Worm (Caenorhabditis elegans): Measurements from ENCODE around the gene frpr-3.
A peak's percentile ranks its signal among the peaks of the same experiment; 100 is the strongest.

The frpr-3 gene

ce11 chrV:7776029-7776628 lies 5.1 kb downstream of the frpr-3 start, which contains the start of the genes rpl-39 and rps-30 (continued):
- 0 out of 2 replicates have a peak, but pooled peaks have one; percentile 38 for TF ChIP-seq pha-4 (GFP tag; IDR thresholded peaks at IDR 0.05)
- peak; percentile 1 for TF ChIP-seq pha-4 (tag; optimal IDR thresholded peaks at IDR 0.05)
- 0 out of 2 replicates have a peak, but pooled peaks have one; percentile 26 for TF ChIP-seq arid-1 (GFP tag; conservative IDR thresholded peaks at IDR 0.05)
- TF ChIP-seq ceh-32 (tag; optimal IDR thresholded peaks at IDR 0.05; ENCODE audit: poor library complexity) = no peak
- no peak for TF ChIP-seq tag-97 (GFP tag; IDR thresholded peaks at IDR 0.05)
- no peak for TF ChIP-seq zfp-2 (tag; optimal IDR thresholded peaks at IDR 0.05)
- TF ChIP-seq nhr-11 (tag; optimal IDR thresholded peaks at IDR 0.05) = peak; percentile 87
- peak; percentile 4 for TF ChIP-seq jun-1 (tag; optimal IDR thresholded peaks at IDR 0.05)

ce11 chrV:7777098-7777497 lies 6.0 kb downstream of the frpr-3 start, which contains the start of gene C26F1.3:
C26F1.3 (plus strand) TSS chrV:7777300.
- TF ChIP-seq nhr-41 (GFP tag; IDR thresholded peaks at IDR 0.05) (no peak), fkh-10 (GFP tag; optimal IDR thresholded peaks at IDR 0.05) (no peak), rbr-2 (tag; optimal IDR thresholded peaks at IDR 0.05) (no peak), zfp-2 (tag; optimal IDR thresholded peaks at IDR 0.05) (no peak), ceh-82 (tag; optimal IDR thresholded peaks at IDR 0.05) (no peak), mdl-1 (tag; optimal IDR thresholded peaks at IDR 0.05) (no peak), fos-1 (tag; optimal IDR thresholded peaks at IDR 0.05) (no peak), mes-2 (tag; optimal IDR thresholded peaks at IDR 0.05; ENCODE audit: poor library complexity, severe bottlenecking) (peak; percentile 4), spr-3 (GFP tag; optimal IDR thresholded peaks at IDR 0.05) (no peak), aha-1 (tag) (no peak), arid-1 (GFP tag; conservative IDR thresholded peaks at IDR 0.05) (0 out of 2 replicates have a peak, but pooled peaks have one; percentile 29), nhr-10 (tag; optimal IDR thresholded peaks at IDR 0.05) (no peak), mdt-29 (GFP tag; IDR thresholded peaks at IDR 0.05) (0 out of 2 replicates have a peak, but pooled peaks have one; percentile 16), ama-1 (optimal IDR thresholded peaks at IDR 0.05) (peak; percentile 60), ZK337.2 (GFP tag; IDR thresholded peaks at IDR 0.05) (no peak), ceh-62 (tag; optimal IDR thresholded peaks at IDR 0.05) (no peak), madf-9 (GFP tag; conservative IDR thresholded peaks at IDR 0.05) (no peak), T20F7.1 (GFP tag; optimal IDR thresholded peaks at IDR 0.05) (no peak), lsy-2 (tag; optimal IDR thresholded peaks at IDR 0.05) (no peak), nhr-28 (tag; optimal IDR thresholded peaks at IDR 0.05) (no peak), Y5F2A.4 (GFP tag; optimal IDR thresholded peaks at IDR 0.05) (no peak), F37D6.2 (tag; optimal IDR thresholded peaks at IDR 0.05) (no peak), Y48G9A.11 (GFP tag; IDR thresholded peaks at IDR 0.05) (no peak), F10B5.3 (tag; optimal IDR thresholded peaks at IDR 0.05) (no peak), F26F4.8 (GFP tag; conservative IDR thresholded peaks at IDR 0.05) (no peak), dmd-6 (GFP tag; IDR thresholded peaks at IDR 0.05) (no peak), unc-39 (tag; optimal IDR thresholded peaks at IDR 0.05) (no peak), lin-38 (GFP tag; IDR thresholded peaks at IDR 0.05) (peak; percentile 29; the same call in 1 of the 2 replicates), daf-16 (GFP tag; optimal IDR thresholded peaks at IDR 0.05) (no peak), daf-16 (tag; optimal IDR thresholded peaks at IDR 0.05) (no peak), zip-11 (GFP tag; IDR thresholded peaks at IDR 0.05) (no peak), F49E8.2 (tag; optimal IDR thresholded peaks at IDR 0.05; ENCODE audit: borderline replicate concordance) (no peak), zag-1 (tag; optimal IDR thresholded peaks at IDR 0.05) (no peak), dmd-8 (GFP tag; IDR thresholded peaks at IDR 0.05) (0 out of 2 replicates have a peak, but pooled peaks have one; percentile 27), tra-1 (GFP tag; IDR thresholded peaks at IDR 0.05) (no peak), Y105C5A.15 (GFP tag; IDR thresholded peaks at IDR 0.05) (peak; percentile 35; the same call in 1 of the 2 replicates), duxl-1 (tag; optimal IDR thresholded peaks at IDR 0.05; ENCODE audit: poor library complexity) (no peak), jun-1 (tag; optimal IDR thresholded peaks at IDR 0.05) (no peak), aly-2 (tag; optimal IDR thresholded peaks at IDR 0.05) (no peak), lim-7 (GFP tag; IDR thresholded peaks at IDR 0.05) (no peak), nhr-111 (GFP tag; optimal IDR thresholded peaks at IDR 0.05) (no peak), R02D3.7 (tag; optimal IDR thresholded peaks at IDR 0.05) (no peak), dve-1 (tag; optimal IDR thresholded peaks at IDR 0.05; ENCODE audit: insufficient read depth) (no peak), hlh-30 (tag; optimal IDR thresholded peaks at IDR 0.05; ENCODE audit: insufficient read depth) (no peak)

Measured in whole organism, L4 larva.